Fruit fly (Drosophila melanogaster): ENCODE results near the gene CG32982.

Gene CG32982

DNA sequence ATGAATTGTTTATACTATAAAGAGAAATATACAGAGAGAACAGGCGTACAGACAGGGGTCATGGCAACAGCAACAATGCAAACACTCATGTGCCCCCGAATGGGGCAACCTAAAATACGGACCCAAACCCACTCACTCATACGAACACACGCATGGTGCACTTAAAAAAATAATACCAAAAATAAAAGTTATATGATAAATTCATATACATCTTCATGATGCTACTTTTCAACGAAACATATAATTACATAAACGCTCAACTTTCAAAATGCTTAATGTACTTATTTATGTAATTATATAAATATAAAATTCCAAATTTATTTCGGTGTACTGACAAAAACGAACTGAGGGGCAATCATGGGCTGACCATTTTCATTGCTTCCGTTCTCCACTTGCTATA lies 7.6 kb downstream of the CG32982 start (continued):
- TF ChIP-seq Sin3A (optimal IDR thresholded peaks at IDR 0.05) (no peak), CG11247 (GFP tag; IDR thresholded peaks at IDR 0.05) (no peak), shn (GFP tag; optimal IDR thresholded peaks at IDR 0.05) (no peak), jigr1 (GFP tag; IDR thresholded peaks at IDR 0.05) (no peak), CG2116 (GFP tag; optimal IDR thresholded peaks at IDR 0.05) (peak; percentile 32), CG1529 (GFP tag; optimal IDR thresholded peaks at IDR 0.05) (peak; percentile 62), jing (GFP tag; optimal IDR thresholded peaks at IDR 0.05) (peak; percentile 30), Fer3 (tag; optimal IDR thresholded peaks at IDR 0.05) (peak; percentile 73), sisA (GFP tag; IDR thresholded peaks at IDR 0.05) (no peak; the same call in 1 of the 2 replicates), nmo (GFP tag; optimal IDR thresholded peaks at IDR 0.05) (peak; percentile 87), lbe (GFP tag; optimal IDR thresholded peaks at IDR 0.05) (no peak), danr (GFP tag; IDR thresholded peaks at IDR 0.05) (0 out of 2 replicates have a peak, but pooled peaks have one; percentile 47), Rx (GFP tag; IDR thresholded peaks at IDR 0.05) (0 out of 2 replicates have a peak, but pooled peaks have one; percentile 32), HmgD (GFP tag; optimal IDR thresholded peaks at IDR 0.05) (no peak), Elba2 (GFP tag; optimal IDR thresholded peaks at IDR 0.05) (no peak), zfh1 (GFP tag; IDR thresholded peaks at IDR 0.05) (peak; percentile 40; the same call in 1 of the 3 replicates), fu2 (GFP tag; optimal IDR thresholded peaks at IDR 0.05) (no peak), CG9797 (GFP tag; optimal IDR thresholded peaks at IDR 0.05) (no peak), CG8290 (GFP tag; optimal IDR thresholded peaks at IDR 0.05) (peak; percentile 36), CG8290 (tag; optimal IDR thresholded peaks at IDR 0.05) (no peak), PHDP (tag; optimal IDR thresholded peaks at IDR 0.05) (peak; percentile 82), Dref (GFP tag; IDR thresholded peaks at IDR 0.05) (no peak), CG10654 (GFP tag; optimal IDR thresholded peaks at IDR 0.05) (peak; percentile 49), CG7372 (GFP tag; IDR thresholded peaks at IDR 0.05) (no peak), Gug (GFP tag; IDR thresholded peaks at IDR 0.05) (no peak), CG9817 (tag; optimal IDR thresholded peaks at IDR 0.05) (peak; percentile 60), Tbp (GFP tag; optimal IDR thresholded peaks at IDR 0.05) (no peak), Side (GFP tag; optimal IDR thresholded peaks at IDR 0.05) (no peak), Aef1 (GFP tag; IDR thresholded peaks at IDR 0.05) (peak; percentile 55; the same call in 1 of the 3 replicates), Atf3 (GFP tag; optimal IDR thresholded peaks at IDR 0.05) (no peak), CG7928 (GFP tag; optimal IDR thresholded peaks at IDR 0.05) (no peak), grn (GFP tag; optimal IDR thresholded peaks at IDR 0.05) (no peak), org-1 (GFP tag; optimal IDR thresholded peaks at IDR 0.05) (peak; percentile 40), CG14710 (tag; optimal IDR thresholded peaks at IDR 0.05) (peak; percentile 90), slp2 (GFP tag; optimal IDR thresholded peaks at IDR 0.05) (no peak), oc (tag; optimal IDR thresholded peaks at IDR 0.05) (peak; percentile 80), CG10321 (GFP tag; IDR thresholded peaks at IDR 0.05) (peak; percentile 29; the same call in 1 of the 2 replicates), CG2120 (GFP tag; optimal IDR thresholded peaks at IDR 0.05) (no peak), Nf-YB (GFP tag; optimal IDR thresholded peaks at IDR 0.05) (peak; percentile 62), CG2202 (tag; optimal IDR thresholded peaks at IDR 0.05) (peak; percentile 70), caup (GFP tag; optimal IDR thresholded peaks at IDR 0.05; ENCODE audit: severe bottlenecking) (peak; percentile 12), vvl (GFP tag; IDR thresholded peaks at IDR 0.05) (peak; percentile 88), sens-2 (GFP tag; IDR thresholded peaks at IDR 0.05) (no peak), CG17328 (GFP tag; IDR thresholded peaks at IDR 0.05) (peak; percentile 80), tgo (GFP tag; IDR thresholded peaks at IDR 0.05) (peak; percentile 68), gce (GFP tag; IDR thresholded peaks at IDR 0.05) (peak; percentile 41; the same call in 1 of the 3 replicates), Sry-δ (GFP tag; optimal IDR thresholded peaks at IDR 0.05) (no peak), CG7963 (GFP tag; IDR thresholded peaks at IDR 0.05; ENCODE audit: partially characterized antibody) (no peak), psq (GFP tag; optimal IDR thresholded peaks at IDR 0.05) (peak; percentile 44), CG3995 (GFP tag; optimal IDR thresholded peaks at IDR 0.05) (no peak), CG12104 (GFP tag; optimal IDR thresholded peaks at IDR 0.05) (peak; percentile 47), Mes4 (GFP tag; optimal IDR thresholded peaks at IDR 0.05) (no peak), Trl (optimal IDR thresholded peaks at IDR 0.05) (no peak), Trl (GFP tag; optimal IDR thresholded peaks at IDR 0.05) (no peak)

All from whole organism, embryonic.